Worm (Caenorhabditis elegans): ENCODE data around the gene abce-1.

The abce-1 gene

ce11 chrIII:13164902-13165301, 11.3 kb downstream of the abce-1 start:
- TF ChIP-seq him-1 (tag; optimal IDR thresholded peaks at IDR 0.05) (no peak), W03F9.2 (tag; optimal IDR thresholded peaks at IDR 0.05) (no peak), dao-5 (tag; optimal IDR thresholded peaks at IDR 0.05) (no peak)

ce11 chrIII:13169464-13169966, 15.9 kb downstream of the abce-1 start, which contains the start of the genes snpc-1.2 and Y39E4B.5:
Gene snpc-1.2 (minus strand): TSS chrIII:13169541.
Gene Y39E4B.5 (plus strand): TSS chrIII:13169916.
- TF ChIP-seq W03F9.2 (tag; optimal IDR thresholded peaks at IDR 0.05) (no peak), him-1 (tag; optimal IDR thresholded peaks at IDR 0.05) (no peak), dao-5 (tag; optimal IDR thresholded peaks at IDR 0.05) (no peak)

ce11 chrIII:13173687-13174086, 20.1 kb downstream of the abce-1 start:
- TF ChIP-seq him-1 (tag; optimal IDR thresholded peaks at IDR 0.05) (no peak), dao-5 (tag; optimal IDR thresholded peaks at IDR 0.05) (no peak), W03F9.2 (tag; optimal IDR thresholded peaks at IDR 0.05) (no peak)

- no peak for TF ChIP-seq W03F9.2 (tag; optimal IDR thresholded peaks at IDR 0.05)
- TF ChIP-seq him-1 (tag; optimal IDR thresholded peaks at IDR 0.05) = no peak
- TF ChIP-seq dao-5 (tag; optimal IDR thresholded peaks at IDR 0.05) = no peak
Observed at ce11 chrIII:13176876-13177275, 23.3 kb downstream of the abce-1 start.

- TF ChIP-seq him-1 (tag; optimal IDR thresholded peaks at IDR 0.05) (no peak), W03F9.2 (tag; optimal IDR thresholded peaks at IDR 0.05) (no peak), dao-5 (tag; optimal IDR thresholded peaks at IDR 0.05) (no peak)
Observed at ce11 chrIII:13182003-13182402, 28.4 kb downstream of the abce-1 start.

- TF ChIP-seq W03F9.2 (tag; optimal IDR thresholded peaks at IDR 0.05) (no peak), him-1 (tag; optimal IDR thresholded peaks at IDR 0.05) (no peak)
Observed at ce11 chrIII:13187090-13187489, 33.5 kb downstream of the abce-1 start, which contains the start of gene gly-5. Gene gly-5 (plus strand): TSS chrIII:13187390.

ce11 chrIII:13187773-13188172, 34.2 kb downstream of the abce-1 start:
- TF ChIP-seq dao-5 (tag; optimal IDR thresholded peaks at IDR 0.05) (no peak), W03F9.2 (tag; optimal IDR thresholded peaks at IDR 0.05) (no peak), him-1 (tag; optimal IDR thresholded peaks at IDR 0.05) (peak; percentile 17)

- TF ChIP-seq dao-5 (tag; optimal IDR thresholded peaks at IDR 0.05) (no peak), W03F9.2 (tag; optimal IDR thresholded peaks at IDR 0.05) (no peak), him-1 (tag; optimal IDR thresholded peaks at IDR 0.05) (no peak)
Observed at ce11 chrIII:13201079-13201478, 47.5 kb downstream of the abce-1 start.

- no peak for TF ChIP-seq W03F9.2 (tag; optimal IDR thresholded peaks at IDR 0.05)
- no peak for TF ChIP-seq dao-5 (tag; optimal IDR thresholded peaks at IDR 0.05)
- TF ChIP-seq him-1 (tag; optimal IDR thresholded peaks at IDR 0.05) = no peak
Observed at ce11 chrIII:13201901-13202300, 48.3 kb downstream of the abce-1 start.

- TF ChIP-seq him-1 (tag; optimal IDR thresholded peaks at IDR 0.05) (no peak), dao-5 (tag; optimal IDR thresholded peaks at IDR 0.05) (no peak), W03F9.2 (tag; optimal IDR thresholded peaks at IDR 0.05) (no peak)
Observed at ce11 chrIII:13204682-13205081, 51.1 kb downstream of the abce-1 start, which contains the start of gene Y39E4B.11. Gene Y39E4B.11 (plus strand): TSS chrIII:13204982.

- no peak for TF ChIP-seq dao-5 (tag; optimal IDR thresholded peaks at IDR 0.05)
- no peak for TF ChIP-seq him-1 (tag; optimal IDR thresholded peaks at IDR 0.05)
- TF ChIP-seq W03F9.2 (tag; optimal IDR thresholded peaks at IDR 0.05) = no peak
Observed at ce11 chrIII:13208978-13209377, 55.4 kb downstream of the abce-1 start.

Measured in whole organism, L4/young adult.